Fruit fly (Drosophila melanogaster) whole organism, embryonic: ENCODE results near the gene ec.

Source experiments
- Atf3 ChIP-seq: fragments of 200-800 bp; sonication (Bioruptor generic); optimal IDR thresholded peaks from 3 replicates; lab custom pipeline; 2016; ENCODE audit warnings: missing biosample characterization, missing genetic modification characterization
- B-H2 ChIP-seq: fragments of 200-800 bp; sonication (Bioruptor generic); optimal IDR thresholded peaks from 2 replicates; lab custom pipeline; 2018; ENCODE audit warnings: missing biosample characterization, mild to moderate bottlenecking, missing genetic modification characterization
- CG1024 ChIP-seq: fragments of 200-800 bp; sonication (Bioruptor generic); IDR thresholded peaks from 2 replicates; pipeline ENCODE4 v1.3.6; 2022; ENCODE audit warnings: missing biosample characterization, missing genetic modification characterization
- CG12769 ChIP-seq: fragments of 200-800 bp; sonication (Bioruptor generic); optimal IDR thresholded peaks from 2 replicates; lab custom pipeline; 2019; ENCODE audit warnings: missing biosample characterization, mild to moderate bottlenecking, missing genetic modification characterization, moderate library complexity
- CG15011 ChIP-seq: fragments of 200-800 bp; sonication (Bioruptor generic); optimal IDR thresholded peaks from 3 replicates; lab custom pipeline; 2018; ENCODE audit warnings: missing biosample characterization, mild to moderate bottlenecking, missing genetic modification characterization
- CG15479 ChIP-seq: fragments of 200-800 bp; sonication (Bioruptor generic); optimal IDR thresholded peaks from 3 replicates; lab custom pipeline; 2019; ENCODE audit warnings: missing biosample characterization, mild to moderate bottlenecking, missing genetic modification characterization, moderate library complexity
- CG17361 ChIP-seq: fragments of 200-800 bp; sonication (Bioruptor generic); IDR thresholded peaks from 3 replicates; pipeline ENCODE4 v1.3.6; 2022; ENCODE audit warnings: missing biosample characterization, missing genetic modification characterization
- CG3281 ChIP-seq: fragments of 200-800 bp; sonication (Bioruptor generic); optimal IDR thresholded peaks from 3 replicates; lab custom pipeline; 2017; ENCODE audit warnings: missing biosample characterization, mild to moderate bottlenecking, missing genetic modification characterization
- CG7963 ChIP-seq: fragments of 200-800 bp; sonication (Bioruptor generic); IDR thresholded peaks from 3 replicates; pipeline ENCODE4 v1.3.6; 2022; ENCODE audit warnings: missing biosample characterization, missing genetic modification characterization; ENCODE audit not compliant: partially characterized antibody
- CTCF ChIP-seq: fragments of 200-800 bp; sonication (Bioruptor generic); optimal IDR thresholded peaks from 2 replicates; lab custom pipeline; 2017; ENCODE audit warnings: missing biosample characterization, mild to moderate bottlenecking, missing genetic modification characterization, moderate library complexity
- Dbx ChIP-seq: fragments of 200-800 bp; sonication (Bioruptor generic); IDR thresholded peaks from 3 replicates; pipeline ENCODE4 v1.3.6; 2022; ENCODE audit warnings: missing biosample characterization, missing genetic modification characterization
- Deaf1 ChIP-seq: fragments of 200-800 bp; optimal IDR thresholded peaks from 3 replicates; lab custom pipeline; 2019; ENCODE audit warnings: missing biosample characterization, mild to moderate bottlenecking, missing genetic modification characterization, moderate library complexity
- Ets65A ChIP-seq: fragments of 200-800 bp; sonication (Bioruptor generic); peaks from one replicate; lab custom pipeline; 2016; ENCODE audit warnings: missing biosample characterization, missing genetic modification characterization
- Fer1 ChIP-seq: fragments of 200-800 bp; sonication (Bioruptor generic); optimal IDR thresholded peaks from 2 replicates; lab custom pipeline; 2017; ENCODE audit warnings: missing biosample characterization, mild to moderate bottlenecking, missing genetic modification characterization
- HLH3B ChIP-seq: fragments of 200-800 bp; sonication (Bioruptor generic); IDR thresholded peaks from 2 replicates; pipeline ENCODE4 v1.3.6; 2022; ENCODE audit warnings: missing biosample characterization, missing genetic modification characterization
- Hmx ChIP-seq: fragments of 200-800 bp; sonication (Bioruptor generic); optimal IDR thresholded peaks from 2 replicates; lab custom pipeline; 2016; ENCODE audit warnings: missing biosample characterization, missing genetic modification characterization
- Hr78 ChIP-seq, 2 experiments: fragments of 200-800 bp in 1 of 2; fragments of >200 bp in 1 of 2; sonication (Bioruptor generic) in 1 of 2; optimal IDR thresholded peaks; 2 replicates each; lab custom pipeline; 2017 to 2019; ENCODE audit warnings: missing biosample characterization in 2 of 2, missing genetic modification characterization in 2 of 2, mild to moderate bottlenecking in 1 of 2, moderate library complexity in 1 of 2
- MBD-R2 ChIP-seq: fragments of 200-800 bp; sonication (Bioruptor generic); IDR thresholded peaks from 2 replicates; pipeline ENCODE4 v1.3.6; 2022; ENCODE audit warnings: missing biosample characterization, missing genetic modification characterization
- Meics ChIP-seq: fragments of 200-800 bp; sonication (Bioruptor generic); optimal IDR thresholded peaks from 2 replicates; lab custom pipeline; 2017; ENCODE audit warnings: missing biosample characterization, mild to moderate bottlenecking, missing genetic modification characterization
- Nf-YB ChIP-seq: fragments of 200-800 bp; sonication (Bioruptor generic); optimal IDR thresholded peaks from 3 replicates; lab custom pipeline; 2019; ENCODE audit warnings: missing biosample characterization, mild to moderate bottlenecking, missing genetic modification characterization, moderate library complexity
- Nf-YC ChIP-seq: fragments of 200-800 bp; optimal IDR thresholded peaks from 3 replicates; lab custom pipeline; 2019; ENCODE audit warnings: missing biosample characterization, mild to moderate bottlenecking, missing genetic modification characterization, moderate library complexity
- Oaz ChIP-seq: fragments of 200-800 bp; sonication (Bioruptor generic); IDR thresholded peaks from 2 replicates; pipeline ENCODE4 v1.3.6; 2022; ENCODE audit warnings: missing biosample characterization, missing genetic modification characterization
- Oli ChIP-seq: fragments of 200-800 bp; sonication (Bioruptor generic); optimal IDR thresholded peaks from 2 replicates; lab custom pipeline; 2018; ENCODE audit warnings: missing biosample characterization, mild to moderate bottlenecking, missing genetic modification characterization, moderate library complexity
- PHDP ChIP-seq: fragments of 200-800 bp; sonication (Bioruptor generic); optimal IDR thresholded peaks from 3 replicates; lab custom pipeline; 2018; ENCODE audit warnings: missing biosample characterization, mild to moderate bottlenecking, missing genetic modification characterization, moderate library complexity
- Ptx1 ChIP-seq: fragments of 200-800 bp; sonication (Bioruptor generic); IDR thresholded peaks from 2 replicates; pipeline ENCODE4 v1.3.6; 2022; ENCODE audit warnings: missing biosample characterization, missing genetic modification characterization
- Rx ChIP-seq: fragments of 200-800 bp; sonication (Bioruptor generic); IDR thresholded peaks from 2 replicates; pipeline ENCODE4 v1.3.6; 2022; ENCODE audit warnings: missing biosample characterization, missing genetic modification characterization
- Sox100B ChIP-seq: fragments of 200-800 bp; sonication (Bioruptor generic); optimal IDR thresholded peaks from 3 replicates; lab custom pipeline; 2018; ENCODE audit warnings: missing biosample characterization, mild to moderate bottlenecking, missing genetic modification characterization
- Usf ChIP-seq: fragments of 200-800 bp; sonication (Bioruptor generic); optimal IDR thresholded peaks from 2 replicates; lab custom pipeline; 2017; ENCODE audit warnings: missing genotype, missing biosample characterization, missing genetic modification characterization
- Vsx1 ChIP-seq: fragments of 200-800 bp; sonication (Bioruptor generic); optimal IDR thresholded peaks from 2 replicates; lab custom pipeline; 2017; ENCODE audit warnings: missing biosample characterization, mild to moderate bottlenecking, missing genetic modification characterization, missing genetic modification reagents
- Xbp1 ChIP-seq: fragments of 200-800 bp; sonication (Bioruptor generic); optimal IDR thresholded peaks from 3 replicates; lab custom pipeline; 2016; ENCODE audit warnings: missing biosample characterization, mild to moderate bottlenecking, missing genetic modification characterization
- ac ChIP-seq: fragments of 200-800 bp; sonication (Bioruptor generic); optimal IDR thresholded peaks from 3 replicates; lab custom pipeline; 2017; ENCODE audit warnings: missing biosample characterization, mild to moderate bottlenecking, missing genetic modification characterization
- az2 ChIP-seq: fragments of 200-800 bp; sonication (Bioruptor generic); optimal IDR thresholded peaks from 3 replicates; lab custom pipeline; 2016; ENCODE audit warnings: missing biosample characterization, missing genetic modification characterization
- bbx ChIP-seq: fragments of 200-800 bp; sonication (Bioruptor generic); IDR thresholded peaks from 2 replicates; pipeline ENCODE4 v1.3.6; 2022; ENCODE audit warnings: missing biosample characterization, missing genetic modification characterization; ENCODE audit not compliant: partially characterized antibody
- bsh ChIP-seq, 2 experiments: fragments of 200-800 bp; sonication (Bioruptor generic); optimal IDR thresholded peaks; 2 replicates each; lab custom pipeline; 2017 to 2018; ENCODE audit warnings: mild to moderate bottlenecking in 2 of 2, missing biosample characterization in 2 of 2, missing genetic modification characterization in 2 of 2, moderate library complexity in 1 of 2
- crp ChIP-seq, 2 experiments: fragments of 200-800 bp; sonication (Bioruptor generic); optimal IDR thresholded peaks; 2 replicates in 1 of 2; 3 replicates in 1 of 2; lab custom pipeline; 2017; ENCODE audit warnings: missing biosample characterization in 2 of 2, missing genetic modification characterization in 2 of 2, mild to moderate bottlenecking in 1 of 2, moderate library complexity in 1 of 2
- cwo ChIP-seq: fragments of 200-800 bp; sonication (Bioruptor generic); optimal IDR thresholded peaks from 3 replicates; lab custom pipeline; 2017; ENCODE audit warnings: missing biosample characterization, missing genetic modification characterization, mild to moderate bottlenecking, moderate library complexity, missing genetic modification reagents
- dan ChIP-seq: fragments of 200-800 bp; sonication (Bioruptor generic); IDR thresholded peaks from 2 replicates; pipeline ENCODE4 v1.3.6; 2022; ENCODE audit warnings: missing biosample characterization, missing genetic modification characterization
- ems ChIP-seq: fragments of 200-800 bp; sonication (Bioruptor generic); optimal IDR thresholded peaks from 3 replicates; lab custom pipeline; 2016; ENCODE audit warnings: missing biosample characterization, missing genetic modification characterization
- jumu ChIP-seq: fragments of 200-800 bp; sonication (Bioruptor generic); optimal IDR thresholded peaks from 3 replicates; lab custom pipeline; 2016; ENCODE audit warnings: missing biosample characterization, missing genetic modification characterization
- kni ChIP-seq: fragments of 200-800 bp; sonication (Bioruptor generic); optimal IDR thresholded peaks from 3 replicates; lab custom pipeline; 2017; ENCODE audit warnings: mild to moderate bottlenecking, missing biosample characterization, missing genetic modification reagents, missing genetic modification characterization
- pb ChIP-seq: fragments of 200-800 bp; sonication (Bioruptor generic); optimal IDR thresholded peaks from 3 replicates; lab custom pipeline; 2016; ENCODE audit warnings: missing biosample characterization, missing genetic modification characterization
- pfk ChIP-seq: fragments of 200-800 bp; sonication (Bioruptor generic); optimal IDR thresholded peaks from 2 replicates; lab custom pipeline; 2018; ENCODE audit warnings: missing biosample characterization, mild to moderate bottlenecking, missing genetic modification characterization, moderate library complexity
- pnt ChIP-seq: fragments of 200-800 bp; sonication (Bioruptor generic); optimal IDR thresholded peaks from 3 replicates; lab custom pipeline; 2016; ENCODE audit warnings: missing biosample characterization, missing genetic modification characterization
- pros ChIP-seq: fragments of 200-800 bp; sonication (Bioruptor generic); optimal IDR thresholded peaks from 3 replicates; lab custom pipeline; 2019; ENCODE audit warnings: missing biosample characterization, mild to moderate bottlenecking, missing genetic modification characterization, moderate library complexity
- sc ChIP-seq, 3 experiments: fragments of >200 bp in 2 of 3; fragments of 200-800 bp in 1 of 3; sonication (Bioruptor generic) in 1 of 3; optimal IDR thresholded peaks; 2 replicates in 2 of 3; 3 replicates in 1 of 3; lab custom pipeline; 2017; ENCODE audit warnings: mild to moderate bottlenecking in 1 of 3, missing biosample characterization in 1 of 3, missing genetic modification characterization in 1 of 3, missing genetic modification reagents in 1 of 3
- sima ChIP-seq: fragments of 200-800 bp; sonication (Bioruptor generic); optimal IDR thresholded peaks from 2 replicates; lab custom pipeline; 2016; ENCODE audit warnings: missing biosample characterization, missing genetic modification characterization
- sqz ChIP-seq: fragments of 200-800 bp; sonication (Bioruptor generic); optimal IDR thresholded peaks from 3 replicates; lab custom pipeline; 2018; ENCODE audit warnings: missing biosample characterization, mild to moderate bottlenecking, missing genetic modification characterization
- twi ChIP-seq: fragments of 200-800 bp; optimal IDR thresholded peaks from 2 replicates; lab custom pipeline; 2019; ENCODE audit warnings: missing biosample characterization, mild to moderate bottlenecking, missing genetic modification characterization, moderate library complexity
- yki ChIP-seq: fragments of >200 bp; optimal IDR thresholded peaks from 3 replicates; lab custom pipeline; 2018
- z ChIP-seq: fragments of 200-800 bp; sonication (Bioruptor generic); IDR thresholded peaks from 3 replicates; pipeline ENCODE4 v1.3.6; 2022; ENCODE audit warnings: missing biosample characterization, missing genetic modification characterization

Gene ec

dm6 chrX:3779686-3780407, 31.7 kb upstream of the ec start (continued):
- no peak for TF ChIP-seq Usf (GFP tag; lab: Kevin White, UChicago)
- no peak for TF ChIP-seq Ets65A (GFP tag; lab: Kevin White, UChicago)
- no peak for TF ChIP-seq ems (GFP tag; lab: Kevin White, UChicago)
- no peak for TF ChIP-seq dan
- TF ChIP-seq Vsx1 = no peak
- TF ChIP-seq az2 (GFP tag; lab: Kevin White, UChicago) = no peak
- no peak for TF ChIP-seq HLH3B (GFP tag; lab: Robert Waterston, UW)
- TF ChIP-seq Hr78 (GFP tag; optimal IDR thresholded peaks at IDR 0.05; lab: Kevin White, UChicago) = no peak
- TF ChIP-seq sima (GFP tag; lab: Kevin White, UChicago) = no peak
- TF ChIP-seq CG3281 (GFP tag; lab: Kevin White, UChicago) = peak; percentile 23
- TF ChIP-seq pfk (GFP tag; lab: Kevin White, UChicago) = no peak
- TF ChIP-seq CG17361 (GFP tag; lab: Robert Waterston, UW) = no peak
- TF ChIP-seq bbx (GFP tag; lab: Robert Waterston, UW) = no peak; the same call in 1 of the 2 replicates
- no peak for TF ChIP-seq sqz (GFP tag; lab: Kevin White, UChicago)
- peak; percentile 46 for TF ChIP-seq cwo (GFP tag; lab: Kevin White, UChicago)
- TF ChIP-seq Deaf1 (tag; lab: Kevin White, UChicago) = peak; percentile 83
- TF ChIP-seq pnt = no peak
- TF ChIP-seq pb (GFP tag; lab: Kevin White, UChicago) = peak; percentile 26
- no peak for TF ChIP-seq Atf3
- peak; percentile 91 for TF ChIP-seq pros (GFP tag; lab: Kevin White, UChicago)
- TF ChIP-seq B-H2 (GFP tag; lab: Kevin White, UChicago) = peak; percentile 32
- peak; percentile 32 for TF ChIP-seq Nf-YC (tag; lab: Kevin White, UChicago)
- no peak for TF ChIP-seq sc (optimal IDR thresholded peaks at IDR 0.05; lab: Kevin White, UChicago)
- TF ChIP-seq sc (GFP tag; optimal IDR thresholded peaks at IDR 0.05; lab: Kevin White, UChicago) = no peak
- TF ChIP-seq CG7963 (GFP tag; lab: Robert Waterston, UW) = no peak
- TF ChIP-seq yki (lab: Kevin White, UChicago) = peak; percentile 77
- TF ChIP-seq bsh (GFP tag; optimal IDR thresholded peaks at IDR 0.05; lab: Kevin White, UChicago) = no peak
- peak; percentile 41; the same call in 1 of the 3 replicates for TF ChIP-seq Dbx
- TF ChIP-seq Oli = no peak
- peak; percentile 76 for TF ChIP-seq ac (GFP tag; lab: Kevin White, UChicago)
- peak; percentile 20 for TF ChIP-seq CG15479
- 0 out of 2 replicates have a peak, but pooled peaks have one; percentile 28 for TF ChIP-seq MBD-R2 (GFP tag; lab: Robert Waterston, UW)
- TF ChIP-seq Xbp1 (GFP tag; lab: Kevin White, UChicago) = no peak
- peak; percentile 33 for TF ChIP-seq Meics
- no peak for TF ChIP-seq Oaz (GFP tag; lab: Robert Waterston, UW)
- TF ChIP-seq PHDP (tag; lab: Kevin White, UChicago) = no peak
- TF ChIP-seq Rx (GFP tag; lab: Robert Waterston, UW) = no peak
- no peak for TF ChIP-seq Hmx (GFP tag; lab: Kevin White, UChicago)
- no peak for TF ChIP-seq twi (tag; lab: Kevin White, UChicago)
- peak; percentile 23 for TF ChIP-seq Fer1 (GFP tag; lab: Kevin White, UChicago)
- TF ChIP-seq CG12769 (tag; lab: Kevin White, UChicago) = peak; percentile 48
- no peak for TF ChIP-seq Nf-YB (GFP tag; lab: Kevin White, UChicago)
- no peak for TF ChIP-seq Ptx1
- TF ChIP-seq Sox100B (GFP tag; lab: Kevin White, UChicago) = no peak
- no peak for TF ChIP-seq jumu
- peak; percentile 1 for TF ChIP-seq kni (GFP tag; lab: Kevin White, UChicago)
- TF ChIP-seq crp (GFP tag; optimal IDR thresholded peaks at IDR 0.05; lab: Kevin White, UChicago) = peak in 1 of 2 experiments; percentile 50
- no peak for TF ChIP-seq CG1024
- TF ChIP-seq CG15011 = no peak
- no peak for TF ChIP-seq z
- TF ChIP-seq CTCF (GFP tag; lab: Kevin White, UChicago) = peak; percentile 90
